Worm (Caenorhabditis elegans) whole organism, L2 larva: Measurements from ENCODE around the gene F59D6.1.

ENCODE experiments used
- F13H6.1 ChIP-seq: sonication (generic microtip); optimal IDR thresholded peaks from 2 replicates; lab custom pipeline; 2016; ENCODE audit warnings: missing genetic modification characterization, missing compliant biosample characterization
- R02D3.7 ChIP-seq: fragments of 150-350 bp; optimal IDR thresholded peaks from 2 replicates; lab custom pipeline; 2014; ENCODE audit warnings: missing biosample characterization, missing genetic modification characterization
- aly-2 ChIP-seq: fragments of 150-350 bp; optimal IDR thresholded peaks from 2 replicates; lab custom pipeline; 2014; ENCODE audit warnings: missing biosample characterization, missing genetic modification characterization
- dmd-4 ChIP-seq: sonication (generic microtip); optimal IDR thresholded peaks from 2 replicates; lab custom pipeline; 2017; ENCODE audit warnings: missing biosample characterization, missing genetic modification characterization
- lin-13 ChIP-seq: fragments of 150-350 bp; optimal IDR thresholded peaks from 2 replicates; lab custom pipeline; 2014; ENCODE audit warnings: missing biosample characterization, missing genetic modification reagents, missing genetic modification characterization
- nhr-11 ChIP-seq: fragments of 150-350 bp; optimal IDR thresholded peaks from 2 replicates; lab custom pipeline; 2014; ENCODE audit warnings: missing biosample characterization, missing genetic modification characterization
- skn-1 ChIP-seq: sonication (generic microtip); optimal IDR thresholded peaks from 2 replicates; lab custom pipeline; 2017; ENCODE audit warnings: missing biosample characterization, missing genetic modification characterization
- unc-62 ChIP-seq: fragments of 150-350 bp; optimal IDR thresholded peaks from 2 replicates; lab custom pipeline; 2014; ENCODE audit warnings: missing biosample characterization, missing genetic modification reagents, missing genetic modification characterization
- ztf-1 ChIP-seq: fragments of 200-800 bp; sonication (Bioruptor generic); conservative IDR thresholded peaks from 2 replicates; pipeline ENCODE4 v1.3.6; 2022; ENCODE audit warnings: missing genetic modification characterization, missing compliant biosample characterization

DNA sequence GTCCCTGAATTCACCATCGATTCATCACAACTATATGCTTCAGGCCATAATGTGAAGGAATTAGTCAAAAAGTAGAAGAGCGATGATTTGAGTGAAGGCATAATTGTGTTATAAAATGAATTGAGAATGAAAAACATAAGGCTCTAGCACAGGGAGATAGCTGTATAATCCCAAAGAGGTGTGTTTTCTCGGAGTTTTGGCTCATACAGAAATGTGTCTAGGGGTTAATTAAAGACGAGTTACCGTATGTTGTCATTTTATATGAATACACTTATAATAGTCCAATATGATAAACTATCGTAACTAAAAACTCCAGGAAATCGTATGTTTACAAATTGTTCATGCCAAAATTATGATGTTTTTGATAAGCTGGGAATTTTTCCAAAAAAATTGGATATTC is 35.9 kb downstream of the F59D6.1 start, which contains the start of gene srt-5:
- TF ChIP-seq lin-13 (GFP tag; lab: Kevin White, UChicago) (no peak), unc-62 (GFP tag; lab: Kevin White, UChicago) (no peak), nhr-11 (tag; lab: Kevin White, UChicago) (no peak), dmd-4 (tag; lab: Kevin White, UChicago) (no peak), ztf-1 (GFP tag; lab: Robert Waterston, UW) (no peak), skn-1 (tag; lab: Kevin White, UChicago) (no peak), aly-2 (no peak), R02D3.7 (no peak), F13H6.1 (no peak)
